Worm (Caenorhabditis elegans) whole organism, L3 larva: ENCODE results near the gene srap-1.

Experiments
- ZK546.5 ChIP-seq: sonication (generic microtip); optimal IDR thresholded peaks from 2 replicates; lab custom pipeline; 2017; ENCODE audit warnings: missing biosample characterization, missing genetic modification characterization
- ceh-82 ChIP-seq: fragments of 150-350 bp; optimal IDR thresholded peaks from 2 replicates; lab custom pipeline; 2014; ENCODE audit warnings: missing biosample characterization, missing genetic modification characterization
- egl-27 ChIP-seq: sonication (generic microtip); optimal IDR thresholded peaks from 4 replicates; lab custom pipeline; 2017; ENCODE audit warnings: missing biosample characterization, missing genetic modification reagents, missing genetic modification characterization
- fos-1 ChIP-seq: fragments of 150-350 bp; optimal IDR thresholded peaks from 2 replicates; lab custom pipeline; 2014; ENCODE audit warnings: missing biosample characterization, missing genetic modification characterization
- nfya-1 ChIP-seq: sonication (generic microtip); optimal IDR thresholded peaks from 2 replicates; lab custom pipeline; 2017; ENCODE audit warnings: missing genetic modification characterization, mild to moderate bottlenecking, missing compliant biosample characterization, antibody characterized with exemption, moderate library complexity; ENCODE audit not compliant: insufficient read depth
- nhr-11 ChIP-seq: fragments of 150-350 bp; optimal IDR thresholded peaks from 2 replicates; lab custom pipeline; 2014; ENCODE audit warnings: missing biosample characterization, missing genetic modification characterization
- nhr-76 ChIP-seq: fragments of 150-350 bp; sonication (generic microtip); optimal IDR thresholded peaks from 5 replicates; lab custom pipeline; 2014; ENCODE audit warnings: missing biosample characterization, missing genetic modification characterization
- nhr-77 ChIP-seq: fragments of 150-350 bp; optimal IDR thresholded peaks from 2 replicates; lab custom pipeline; 2014; ENCODE audit warnings: missing biosample characterization, missing genetic modification characterization
- pha-4 ChIP-seq: fragments of 150-350 bp; optimal IDR thresholded peaks from 2 replicates; lab custom pipeline; 2014; ENCODE audit warnings: missing biosample characterization, missing genetic modification reagents, missing genetic modification characterization
- snpc-4 ChIP-seq: fragments of 150-350 bp; optimal IDR thresholded peaks from 2 replicates; lab custom pipeline; 2014; ENCODE audit warnings: missing biosample characterization, missing genetic modification characterization
- tbx-2 ChIP-seq: sonication (generic microtip); optimal IDR thresholded peaks from 2 replicates; lab custom pipeline; 2016; ENCODE audit warnings: mild to moderate bottlenecking, missing genetic modification characterization, missing compliant biosample characterization
- ztf-11 ChIP-seq: fragments of 150-350 bp; optimal IDR thresholded peaks from 2 replicates; lab custom pipeline; 2014; ENCODE audit warnings: missing biosample characterization, missing genetic modification characterization
- ztf-4 ChIP-seq: fragments of 150-350 bp; optimal IDR thresholded peaks from 2 replicates; lab custom pipeline; 2014; ENCODE audit warnings: missing biosample characterization, missing genetic modification characterization

DNA sequence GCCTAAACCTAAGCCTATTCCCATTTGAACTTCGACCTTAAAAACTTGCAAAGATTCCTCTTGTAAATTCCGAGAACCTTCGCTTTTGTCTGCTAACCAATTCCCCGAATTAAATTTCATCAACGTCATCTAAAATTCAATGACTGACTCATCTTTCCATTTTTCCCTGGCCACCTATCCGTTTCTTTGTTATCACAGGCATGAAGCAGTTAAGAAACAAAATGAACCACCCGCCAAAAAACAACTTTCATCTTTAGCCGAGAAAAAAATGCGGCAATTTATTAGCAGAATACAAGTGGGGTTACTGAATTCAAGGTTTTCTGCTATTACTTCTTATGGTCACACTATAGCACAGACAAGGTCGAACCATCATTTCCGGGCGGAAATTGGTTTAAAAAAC, 1.7 kb downstream of the srap-1 start:
- no peak for TF ChIP-seq nhr-76 (tag; lab: Kevin White, UChicago)
- no peak for TF ChIP-seq nhr-77
- no peak for TF ChIP-seq nfya-1 (tag; lab: Kevin White, UChicago)
- TF ChIP-seq fos-1 (tag; lab: Kevin White, UChicago), result no peak
- TF ChIP-seq ztf-11 (tag; lab: Kevin White, UChicago), result no peak
- no peak for TF ChIP-seq egl-27 (tag; lab: Kevin White, UChicago)
- no peak for TF ChIP-seq tbx-2 (tag; lab: Kevin White, UChicago)
- TF ChIP-seq snpc-4, result no peak
- TF ChIP-seq nhr-11 (tag; lab: Kevin White, UChicago), result no peak
- TF ChIP-seq ceh-82, result no peak
- TF ChIP-seq pha-4 (tag; lab: Kevin White, UChicago), result no peak
- TF ChIP-seq ZK546.5 (tag; lab: Kevin White, UChicago), result no peak
- no peak for TF ChIP-seq ztf-4 (tag; lab: Kevin White, UChicago)
